Fruit fly (Drosophila melanogaster) whole organism, embryonic: ENCODE data around the gene CG42784.

Experiments
- Atf3 ChIP-seq: fragments of 200-800 bp; sonication (Bioruptor generic); optimal IDR thresholded peaks from 3 replicates; lab custom pipeline; 2016; ENCODE audit warnings: missing biosample characterization, missing genetic modification characterization
- BEAF-32 ChIP-seq: fragments of 200-800 bp; sonication (Bioruptor generic); optimal IDR thresholded peaks from 3 replicates; lab custom pipeline; 2017; ENCODE audit warnings: missing biosample characterization, missing genetic modification characterization, mild to moderate bottlenecking, moderate library complexity, missing genetic modification reagents
- Bteb2 ChIP-seq: fragments of 200-800 bp; sonication (Bioruptor generic); optimal IDR thresholded peaks from 2 replicates; lab custom pipeline; 2016; ENCODE audit warnings: missing biosample characterization, missing genetic modification characterization
- CG10959 ChIP-seq: fragments of 200-800 bp; sonication (Bioruptor generic); IDR thresholded peaks from 2 replicates; pipeline ENCODE4 v1.3.6; 2022; ENCODE audit warnings: missing biosample characterization, missing genetic modification characterization
- CG11504 ChIP-seq: fragments of 200-800 bp; sonication (Bioruptor generic); optimal IDR thresholded peaks from 3 replicates; lab custom pipeline; 2019; ENCODE audit warnings: missing biosample characterization, mild to moderate bottlenecking, missing genetic modification characterization, moderate library complexity
- CG12236 ChIP-seq: fragments of 200-800 bp; sonication (Bioruptor generic); optimal IDR thresholded peaks from 2 replicates; lab custom pipeline; 2016; ENCODE audit warnings: missing biosample characterization, missing genetic modification characterization
- CG13287 ChIP-seq: fragments of 200-800 bp; sonication (Bioruptor generic); IDR thresholded peaks from 2 replicates; pipeline ENCODE4 v1.3.6; 2022; ENCODE audit warnings: missing biosample characterization, missing genetic modification characterization; ENCODE audit not compliant: partially characterized antibody
- CG14441 ChIP-seq: fragments of 200-800 bp; sonication (Bioruptor generic); IDR thresholded peaks from 2 replicates; pipeline ENCODE4 v1.3.6; 2022; ENCODE audit warnings: missing biosample characterization, missing genetic modification characterization
- CG1529 ChIP-seq: fragments of 200-800 bp; sonication (Bioruptor generic); optimal IDR thresholded peaks from 3 replicates; lab custom pipeline; 2018; ENCODE audit warnings: missing biosample characterization, missing genetic modification characterization
- CG15479 ChIP-seq: fragments of 200-800 bp; sonication (Bioruptor generic); optimal IDR thresholded peaks from 3 replicates; lab custom pipeline; 2019; ENCODE audit warnings: missing biosample characterization, mild to moderate bottlenecking, missing genetic modification characterization, moderate library complexity
- CG17328 ChIP-seq: fragments of 200-800 bp; sonication (Bioruptor generic); IDR thresholded peaks from 2 replicates; pipeline ENCODE4 v1.3.6; 2022; ENCODE audit warnings: missing biosample characterization, missing genetic modification characterization
- CG2120 ChIP-seq: fragments of 200-800 bp; sonication (Bioruptor generic); optimal IDR thresholded peaks from 3 replicates; lab custom pipeline; 2016; ENCODE audit warnings: missing biosample characterization, missing genetic modification characterization
- CG2678 ChIP-seq: fragments of 200-800 bp; sonication (Bioruptor generic); optimal IDR thresholded peaks from 3 replicates; lab custom pipeline; 2019; ENCODE audit warnings: missing biosample characterization, mild to moderate bottlenecking, missing genetic modification characterization, moderate library complexity
- CG31224 ChIP-seq: fragments of 200-800 bp; sonication (Bioruptor generic); IDR thresholded peaks from 2 replicates; pipeline ENCODE4 v1.3.6; 2022; ENCODE audit warnings: missing biosample characterization, missing genetic modification characterization
- CG33557 ChIP-seq: fragments of 200-800 bp; sonication (Bioruptor generic); optimal IDR thresholded peaks from 2 replicates; lab custom pipeline; 2019; ENCODE audit warnings: missing biosample characterization, mild to moderate bottlenecking, missing genetic modification characterization, moderate library complexity
- CG4617 ChIP-seq: fragments of 200-800 bp; sonication (Bioruptor generic); optimal IDR thresholded peaks from 3 replicates; lab custom pipeline; 2016; ENCODE audit warnings: missing biosample characterization, missing genetic modification characterization, borderline replicate concordance
- CG4707 ChIP-seq: fragments of 200-800 bp; sonication (Bioruptor generic); optimal IDR thresholded peaks from 2 replicates; lab custom pipeline; 2018; ENCODE audit warnings: missing biosample characterization, mild to moderate bottlenecking, missing genetic modification characterization, moderate library complexity
- CG8089 ChIP-seq: fragments of 200-800 bp; sonication (Bioruptor generic); optimal IDR thresholded peaks from 3 replicates; lab custom pipeline; 2016; ENCODE audit warnings: missing biosample characterization, missing genetic modification characterization
- CG8765 ChIP-seq: fragments of 200-800 bp; sonication (Bioruptor generic); IDR thresholded peaks from 2 replicates; pipeline ENCODE4 v1.3.6; 2022; ENCODE audit warnings: missing biosample characterization, missing genetic modification characterization
- CG9797 ChIP-seq: fragments of 200-800 bp; sonication (Bioruptor generic); optimal IDR thresholded peaks from 3 replicates; lab custom pipeline; 2018; ENCODE audit warnings: missing biosample characterization, mild to moderate bottlenecking, missing genetic modification characterization
- CHES-1-like ChIP-seq: fragments of 200-800 bp; sonication (Bioruptor generic); optimal IDR thresholded peaks from 2 replicates; lab custom pipeline; 2016; ENCODE audit warnings: missing biosample characterization, missing genetic modification characterization
- Fer1 ChIP-seq: fragments of 200-800 bp; sonication (Bioruptor generic); optimal IDR thresholded peaks from 2 replicates; lab custom pipeline; 2017; ENCODE audit warnings: missing biosample characterization, mild to moderate bottlenecking, missing genetic modification characterization
- Fer3 ChIP-seq: fragments of 200-800 bp; sonication (Bioruptor generic); optimal IDR thresholded peaks from 2 replicates; lab custom pipeline; 2018; ENCODE audit warnings: missing biosample characterization, mild to moderate bottlenecking, missing genetic modification characterization, moderate library complexity
- H15 ChIP-seq: fragments of 200-800 bp; sonication (Bioruptor generic); IDR thresholded peaks from 3 replicates; pipeline ENCODE4 v1.3.6; 2022; ENCODE audit warnings: missing biosample characterization, missing genetic modification characterization
- HmgZ ChIP-seq: fragments of 200-800 bp; sonication (Bioruptor generic); optimal IDR thresholded peaks from 2 replicates; lab custom pipeline; 2018; ENCODE audit warnings: missing biosample characterization, mild to moderate bottlenecking, missing genetic modification characterization
- Med ChIP-seq: fragments of 200-800 bp; sonication (Bioruptor generic); peaks from one replicate; lab custom pipeline; 2016; ENCODE audit warnings: missing biosample characterization, missing genetic modification characterization, mild to moderate bottlenecking, inconsistent platforms, moderate library complexity
- Mes4 ChIP-seq: fragments of 200-800 bp; sonication (Bioruptor generic); optimal IDR thresholded peaks from 2 replicates; lab custom pipeline; 2016; ENCODE audit warnings: missing biosample characterization, missing genetic modification characterization
- ac ChIP-seq: fragments of 200-800 bp; sonication (Bioruptor generic); optimal IDR thresholded peaks from 3 replicates; lab custom pipeline; 2017; ENCODE audit warnings: missing biosample characterization, mild to moderate bottlenecking, missing genetic modification characterization
- az2 ChIP-seq: fragments of 200-800 bp; sonication (Bioruptor generic); optimal IDR thresholded peaks from 3 replicates; lab custom pipeline; 2016; ENCODE audit warnings: missing biosample characterization, missing genetic modification characterization
- bbx ChIP-seq: fragments of 200-800 bp; sonication (Bioruptor generic); IDR thresholded peaks from 2 replicates; pipeline ENCODE4 v1.3.6; 2022; ENCODE audit warnings: missing biosample characterization, missing genetic modification characterization; ENCODE audit not compliant: partially characterized antibody
- caup ChIP-seq: fragments of 200-800 bp; sonication (Bioruptor generic); optimal IDR thresholded peaks from 3 replicates; lab custom pipeline; 2017; ENCODE audit warnings: missing biosample characterization, mild to moderate bottlenecking, missing genetic modification characterization, moderate library complexity; ENCODE audit not compliant: severe bottlenecking
- corto ChIP-seq: fragments of 200-800 bp; sonication (Bioruptor generic); optimal IDR thresholded peaks from 2 replicates; lab custom pipeline; 2016; ENCODE audit warnings: missing biosample characterization, mild to moderate bottlenecking, missing genetic modification characterization, moderate library complexity
- danr ChIP-seq: fragments of 200-800 bp; sonication (Bioruptor generic); IDR thresholded peaks from 2 replicates; pipeline ENCODE4 v1.3.6; 2022; ENCODE audit warnings: missing biosample characterization, missing genetic modification characterization
- dimm ChIP-seq: fragments of 200-800 bp; sonication (Bioruptor generic); IDR thresholded peaks from 2 replicates; pipeline ENCODE4 v1.3.6; 2022; ENCODE audit warnings: missing biosample characterization, missing genetic modification characterization
- dmrt99B ChIP-seq: fragments of 200-800 bp; sonication (Bioruptor generic); optimal IDR thresholded peaks from 2 replicates; lab custom pipeline; 2018; ENCODE audit warnings: missing biosample characterization, mild to moderate bottlenecking, missing genetic modification characterization, moderate library complexity
- fd96Cb ChIP-seq: fragments of 200-800 bp; sonication (Bioruptor generic); optimal IDR thresholded peaks from 2 replicates; lab custom pipeline; 2018; ENCODE audit warnings: missing biosample characterization, mild to moderate bottlenecking, missing genetic modification characterization, moderate library complexity
- gem ChIP-seq: fragments of 200-800 bp; sonication (Bioruptor generic); optimal IDR thresholded peaks from 2 replicates; lab custom pipeline; 2019; ENCODE audit warnings: missing biosample characterization, mild to moderate bottlenecking, missing genetic modification characterization, moderate library complexity
- gsb-n ChIP-seq: fragments of 200-800 bp; sonication (Bioruptor generic); optimal IDR thresholded peaks from 3 replicates; lab custom pipeline; 2018; ENCODE audit warnings: missing biosample characterization, mild to moderate bottlenecking, missing genetic modification characterization
- kni ChIP-seq: fragments of 200-800 bp; sonication (Bioruptor generic); optimal IDR thresholded peaks from 3 replicates; lab custom pipeline; 2017; ENCODE audit warnings: mild to moderate bottlenecking, missing biosample characterization, missing genetic modification reagents, missing genetic modification characterization
- lilli ChIP-seq: fragments of 200-800 bp; sonication (Bioruptor generic); optimal IDR thresholded peaks from 3 replicates; lab custom pipeline; 2016; ENCODE audit warnings: missing biosample characterization, missing genetic modification characterization
- lov ChIP-seq, 2 experiments: fragments of 200-800 bp in 1 of 2; fragments of >200 bp in 1 of 2; sonication (Bioruptor generic) in 1 of 2; IDR thresholded peaks in 1 of 2; optimal IDR thresholded peaks in 1 of 2; 2 replicates in 1 of 2; 3 replicates in 1 of 2; pipeline versions ENCODE4 v1.3.6 to Lab custom; 2017 to 2022; ENCODE audit warnings: missing biosample characterization in 1 of 2, missing genetic modification characterization in 1 of 2
- mam ChIP-seq: fragments of 200-800 bp; sonication (Bioruptor generic); optimal IDR thresholded peaks from 3 replicates; lab custom pipeline; 2016; ENCODE audit warnings: missing biosample characterization, missing genetic modification characterization
- pnt ChIP-seq: fragments of 200-800 bp; sonication (Bioruptor generic); optimal IDR thresholded peaks from 3 replicates; lab custom pipeline; 2016; ENCODE audit warnings: missing biosample characterization, missing genetic modification characterization
- pzg ChIP-seq: fragments of 200-800 bp; sonication (Bioruptor generic); optimal IDR thresholded peaks from 3 replicates; lab custom pipeline; 2018; ENCODE audit warnings: missing biosample characterization, mild to moderate bottlenecking, missing genetic modification characterization, moderate library complexity
- ranshi ChIP-seq: fragments of 200-800 bp; sonication (Bioruptor generic); IDR thresholded peaks from 2 replicates; pipeline ENCODE4 v1.3.6; 2022; ENCODE audit warnings: missing biosample characterization, missing genetic modification characterization
- salm ChIP-seq: fragments of 200-800 bp; sonication (Bioruptor generic); optimal IDR thresholded peaks from 2 replicates; lab custom pipeline; 2018; ENCODE audit warnings: missing biosample characterization, mild to moderate bottlenecking, missing genetic modification characterization
- slp2 ChIP-seq: fragments of 200-800 bp; sonication (Bioruptor generic); optimal IDR thresholded peaks from 2 replicates; lab custom pipeline; 2016; ENCODE audit warnings: missing biosample characterization, missing genetic modification characterization
- ssp ChIP-seq: fragments of 200-800 bp; sonication (Bioruptor generic); IDR thresholded peaks from 2 replicates; pipeline ENCODE4 v1.3.6; 2022; ENCODE audit warnings: missing biosample characterization, missing genetic modification characterization
- toy ChIP-seq: fragments of 200-800 bp; sonication (Bioruptor generic); IDR thresholded peaks from 2 replicates; pipeline ENCODE4 v1.3.6; 2022; ENCODE audit warnings: missing biosample characterization, missing genetic modification characterization
- zfh1 ChIP-seq: fragments of 200-800 bp; sonication (Bioruptor generic); IDR thresholded peaks from 3 replicates; pipeline ENCODE4 v1.3.6; 2022; ENCODE audit warnings: missing biosample characterization, missing genetic modification characterization

The CG42784 gene

DNA sequence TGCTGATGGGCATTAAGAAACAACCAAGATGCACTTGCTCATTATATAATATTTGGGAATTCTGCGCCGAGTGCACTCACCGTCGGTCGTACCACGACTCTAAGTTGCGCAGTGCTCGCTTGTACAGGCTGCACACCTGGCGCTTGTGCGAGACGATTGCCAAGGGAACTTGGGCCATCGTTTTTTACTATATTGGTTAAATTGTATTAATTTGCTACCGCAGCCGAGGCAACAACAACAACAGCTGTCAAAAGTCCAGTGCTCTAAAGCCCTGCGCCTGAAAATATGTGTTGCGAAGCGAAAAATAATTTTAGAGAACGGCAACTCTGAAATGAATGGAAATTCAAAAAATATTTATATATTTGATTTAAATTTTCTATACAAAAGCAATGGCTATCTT is 44.5 kb upstream of the CG42784 start, which contains the start of gene ND-B22 (continued):
- TF ChIP-seq ssp (GFP tag; lab: Robert Waterston, UW), result no peak
- peak; percentile 63 for TF ChIP-seq CG13287 (GFP tag; lab: Robert Waterston, UW)
- peak; percentile 25 for TF ChIP-seq BEAF-32 (GFP tag; lab: Kevin White, UChicago)
- peak; percentile 24 for TF ChIP-seq az2 (GFP tag; lab: Kevin White, UChicago)
- TF ChIP-seq CG8089 (GFP tag; lab: Kevin White, UChicago), result no peak
- no peak for TF ChIP-seq Atf3 (GFP tag; lab: Kevin White, UChicago)
- TF ChIP-seq gsb-n, result no peak
- no peak for TF ChIP-seq danr (GFP tag; lab: Robert Waterston, UW)
- TF ChIP-seq slp2 (GFP tag; lab: Kevin White, UChicago), result no peak
- no peak for TF ChIP-seq dimm (GFP tag; lab: Robert Waterston, UW)
- peak; percentile 58 for TF ChIP-seq mam
- no peak for TF ChIP-seq CG9797 (GFP tag; lab: Kevin White, UChicago)
- TF ChIP-seq bbx (GFP tag; lab: Robert Waterston, UW), result peak; percentile 41
- no peak for TF ChIP-seq Mes4
- TF ChIP-seq CG15479 (GFP tag; lab: Kevin White, UChicago), result no peak
- TF ChIP-seq ac (GFP tag; lab: Kevin White, UChicago), result no peak
- peak; percentile 43 for TF ChIP-seq gem
- TF ChIP-seq kni, result no peak
- no peak for TF ChIP-seq CG31224 (GFP tag; lab: Robert Waterston, UW)
- TF ChIP-seq dmrt99B (tag; lab: Kevin White, UChicago), result no peak
- peak; percentile 88 for TF ChIP-seq Med (GFP tag; lab: Kevin White, UChicago)
- no peak for TF ChIP-seq lov (optimal IDR thresholded peaks at IDR 0.05; lab: Kevin White, UChicago)
- TF ChIP-seq lov (GFP tag; IDR thresholded peaks at IDR 0.05; lab: Robert Waterston, UW), result no peak
- no peak for TF ChIP-seq CHES-1-like (GFP tag; lab: Kevin White, UChicago)
- peak; percentile 76 for TF ChIP-seq pzg
- peak; percentile 28 for TF ChIP-seq CG2678
- TF ChIP-seq Fer1 (GFP tag; lab: Kevin White, UChicago), result peak; percentile 61
- TF ChIP-seq CG8765 (GFP tag; lab: Robert Waterston, UW), result no peak
- no peak for TF ChIP-seq CG14441 (GFP tag; lab: Robert Waterston, UW)
- peak; percentile 32 for TF ChIP-seq CG11504 (tag; lab: Kevin White, UChicago)
- peak; percentile 73 for TF ChIP-seq CG2120 (GFP tag; lab: Kevin White, UChicago)
- TF ChIP-seq zfh1 (GFP tag; lab: Robert Waterston, UW), result peak; percentile 66
- peak; percentile 69 for TF ChIP-seq caup
- peak; percentile 8 for TF ChIP-seq Bteb2 (GFP tag; lab: Kevin White, UChicago)
- TF ChIP-seq ranshi, result 0 out of 2 replicates have a peak, but pooled peaks have one; percentile 22
- TF ChIP-seq H15 (GFP tag; lab: Robert Waterston, UW), result no peak
- TF ChIP-seq CG4617 (GFP tag; lab: Kevin White, UChicago), result peak; percentile 87
- peak; percentile 65 for TF ChIP-seq HmgZ
- no peak for TF ChIP-seq CG1529 (GFP tag; lab: Kevin White, UChicago)
- no peak for TF ChIP-seq CG17328 (GFP tag; lab: Robert Waterston, UW)
- no peak for TF ChIP-seq CG12236
- TF ChIP-seq CG33557 (GFP tag; lab: Kevin White, UChicago), result no peak
- TF ChIP-seq pnt (GFP tag; lab: Kevin White, UChicago), result no peak
- TF ChIP-seq corto, result no peak
- TF ChIP-seq Fer3, result peak; percentile 31
- TF ChIP-seq CG10959 (GFP tag; lab: Robert Waterston, UW), result no peak
- TF ChIP-seq lilli, result peak; percentile 67
- TF ChIP-seq salm (tag; lab: Kevin White, UChicago), result no peak
- no peak for TF ChIP-seq CG4707 (GFP tag; lab: Kevin White, UChicago)
- no peak for TF ChIP-seq toy
- TF ChIP-seq fd96Cb (tag; lab: Kevin White, UChicago), result no peak
